Worm (Caenorhabditis elegans) whole organism, L1 larva: ENCODE results near the gene D1054.18.

Experiments used
- C04F5.9 ChIP-seq: sonication (generic microtip); optimal IDR thresholded peaks from 2 replicates; lab custom pipeline; 2016; ENCODE audit warnings: missing genetic modification characterization, missing compliant biosample characterization
- alr-1 ChIP-seq: fragments of 200-800 bp; sonication (Bioruptor generic); optimal IDR thresholded peaks from 2 replicates; lab custom pipeline; 2018; ENCODE audit warnings: borderline replicate concordance, mild to moderate bottlenecking, missing genetic modification characterization, missing compliant biosample characterization
- aly-2 ChIP-seq: fragments of 150-350 bp; optimal IDR thresholded peaks from 2 replicates; lab custom pipeline; 2014; ENCODE audit warnings: missing biosample characterization, missing genetic modification characterization
- ama-1 ChIP-seq: fragments of 150-350 bp; optimal IDR thresholded peaks from 2 replicates; lab custom pipeline; 2014
- blmp-1 ChIP-seq: fragments of 150-350 bp; optimal IDR thresholded peaks from 2 replicates; lab custom pipeline; 2014; ENCODE audit warnings: missing biosample characterization, missing genetic modification characterization
- ceh-8 ChIP-seq: fragments of 200-800 bp; sonication (Bioruptor generic); optimal IDR thresholded peaks from 2 replicates; lab custom pipeline; 2018; ENCODE audit warnings: mild to moderate bottlenecking, missing genetic modification characterization, moderate library complexity, missing compliant biosample characterization
- ceh-88 ChIP-seq: fragments of 200-800 bp; sonication (Bioruptor generic); IDR thresholded peaks from 2 replicates; pipeline ENCODE4 v1.3.6; 2022; ENCODE audit warnings: missing genetic modification characterization, missing compliant biosample characterization
- egl-13 ChIP-seq: sonication (generic microtip); optimal IDR thresholded peaks from 2 replicates; lab custom pipeline; 2016; ENCODE audit warnings: missing genotype, missing genetic modification reagents, missing genetic modification characterization, missing compliant biosample characterization
- egl-27 ChIP-seq, 2 experiments: fragments of 150-350 bp in 1 of 2; sonication (generic microtip); optimal IDR thresholded peaks; 3 replicates each; lab custom pipeline; 2017 to 2018; ENCODE audit warnings: missing biosample characterization in 2 of 2, missing genetic modification characterization in 2 of 2, missing genetic modification reagents in 2 of 2
- elt-2 ChIP-seq: sonication (generic microtip); optimal IDR thresholded peaks from 2 replicates; lab custom pipeline; 2016; ENCODE audit warnings: missing genetic modification characterization, mild to moderate bottlenecking, inconsistent platforms, missing compliant biosample characterization, missing genetic modification reagents
- elt-3 ChIP-seq, 6 experiments: fragments of 150-350 bp in 1 of 6; sonication (generic microtip); optimal IDR thresholded peaks; 2 replicates each; lab custom pipeline; 2017 to 2018; ENCODE audit warnings: missing biosample characterization in 6 of 6, missing genetic modification characterization in 6 of 6, inconsistent platforms in 1 of 6
- hlh-4 ChIP-seq: sonication (generic microtip); optimal IDR thresholded peaks from 2 replicates; lab custom pipeline; 2016; ENCODE audit warnings: mild to moderate bottlenecking, missing genetic modification characterization, missing compliant biosample characterization
- lin-35 ChIP-seq, 2 experiments: fragments of 150-350 bp; optimal IDR thresholded peaks; 2 replicates each; lab custom pipeline; 2014; ENCODE audit warnings: missing biosample characterization in 2 of 2, missing genetic modification characterization in 2 of 2, missing genetic modification reagents in 2 of 2
- lin-39 ChIP-seq: fragments of 150-350 bp; optimal IDR thresholded peaks from 2 replicates; lab custom pipeline; 2014; ENCODE audit warnings: missing biosample characterization, missing genetic modification reagents, missing genetic modification characterization
- lsy-2 ChIP-seq, 2 experiments: fragments of 150-350 bp; optimal IDR thresholded peaks; 2 replicates each; lab custom pipeline; 2014; ENCODE audit warnings: missing biosample characterization in 2 of 2, missing genetic modification characterization in 2 of 2
- nhr-12 ChIP-seq: sonication (generic microtip); optimal IDR thresholded peaks from 2 replicates; lab custom pipeline; 2017; ENCODE audit warnings: missing biosample characterization, missing genetic modification characterization
- nhr-19 ChIP-seq: fragments of 200-800 bp; sonication (Bioruptor generic); conservative IDR thresholded peaks from 2 replicates; pipeline ENCODE4 v1.3.6; 2022; ENCODE audit warnings: missing genetic modification characterization, missing compliant biosample characterization
- nhr-20 ChIP-seq: sonication (generic microtip); optimal IDR thresholded peaks from 2 replicates; lab custom pipeline; 2016; ENCODE audit warnings: mild to moderate bottlenecking, missing genetic modification characterization, missing compliant biosample characterization
- nhr-28 ChIP-seq: fragments of 150-350 bp; optimal IDR thresholded peaks from 2 replicates; lab custom pipeline; 2014; ENCODE audit warnings: missing biosample characterization, missing genetic modification characterization
- nhr-71 ChIP-seq: sonication (generic microtip); optimal IDR thresholded peaks from 2 replicates; lab custom pipeline; 2016; ENCODE audit warnings: mild to moderate bottlenecking, missing genetic modification characterization, moderate library complexity, missing compliant biosample characterization
- nhr-76 ChIP-seq: sonication (generic microtip); optimal IDR thresholded peaks from 2 replicates; lab custom pipeline; 2017; ENCODE audit warnings: missing biosample characterization, missing genetic modification characterization
- nhr-77 ChIP-seq: fragments of 150-350 bp; optimal IDR thresholded peaks from 2 replicates; lab custom pipeline; 2014; ENCODE audit warnings: missing biosample characterization, missing genetic modification characterization
- nhr-90 ChIP-seq: sonication (generic microtip); optimal IDR thresholded peaks from 2 replicates; lab custom pipeline; 2016; ENCODE audit warnings: mild to moderate bottlenecking, missing genetic modification characterization, missing compliant biosample characterization; ENCODE audit not compliant: poor library complexity
- pag-3 ChIP-seq: sonication (generic microtip); optimal IDR thresholded peaks from 2 replicates; lab custom pipeline; 2017; ENCODE audit warnings: missing genetic modification characterization, mild to moderate bottlenecking, missing compliant biosample characterization, antibody characterized with exemption, borderline replicate concordance; ENCODE audit not compliant: insufficient read depth
- pax-3 ChIP-seq: fragments of 200-800 bp; sonication (Bioruptor generic); optimal IDR thresholded peaks from 2 replicates; lab custom pipeline; 2018; ENCODE audit warnings: mild to moderate bottlenecking, missing genetic modification characterization, moderate library complexity, missing compliant biosample characterization
- pqm-1 ChIP-seq: sonication (generic microtip); optimal IDR thresholded peaks from 3 replicates; lab custom pipeline; 2017; ENCODE audit warnings: missing biosample characterization, missing genetic modification characterization
- snpc-4 ChIP-seq: fragments of 150-350 bp; optimal IDR thresholded peaks from 2 replicates; lab custom pipeline; 2014; ENCODE audit warnings: missing biosample characterization, missing genetic modification characterization
- snu-23 ChIP-seq: sonication (generic microtip); optimal IDR thresholded peaks from 2 replicates; lab custom pipeline; 2016; ENCODE audit warnings: missing genetic modification characterization, missing compliant biosample characterization
- tbx-2 ChIP-seq: sonication (generic microtip); optimal IDR thresholded peaks from 2 replicates; lab custom pipeline; 2016; ENCODE audit warnings: missing genetic modification characterization, missing compliant biosample characterization
- unc-130 ChIP-seq: fragments of 150-350 bp; optimal IDR thresholded peaks from 2 replicates; lab custom pipeline; 2017; ENCODE audit warnings: missing biosample characterization, missing genetic modification characterization, inconsistent platforms
- unc-30 ChIP-seq: sonication (generic microtip); optimal IDR thresholded peaks from 2 replicates; lab custom pipeline; 2017; ENCODE audit warnings: missing biosample characterization, missing genetic modification characterization
- unc-86 ChIP-seq: sonication (generic microtip); optimal IDR thresholded peaks from 2 replicates; lab custom pipeline; 2016; ENCODE audit warnings: missing genetic modification characterization, missing compliant biosample characterization
- vab-15 ChIP-seq: sonication (generic microtip); optimal IDR thresholded peaks from 2 replicates; lab custom pipeline; 2017; ENCODE audit warnings: missing genotype, mild to moderate bottlenecking, missing genetic modification characterization, missing compliant biosample characterization
- zag-1 ChIP-seq: fragments of 150-350 bp; optimal IDR thresholded peaks from 2 replicates; lab custom pipeline; 2014; ENCODE audit warnings: missing biosample characterization, missing genetic modification characterization
- zip-4 ChIP-seq: fragments of 200-800 bp; sonication (Bioruptor generic); optimal IDR thresholded peaks from 2 replicates; lab custom pipeline; 2018; ENCODE audit warnings: mild to moderate bottlenecking, missing genetic modification characterization, moderate library complexity, missing compliant biosample characterization

D1054.18 gene

ce11 chrV:10802060-10802459, 1.1 kb upstream of the D1054.18 start:
- TF ChIP-seq unc-30 (tag; lab: Kevin White, UChicago): no peak
- peak; percentile 76 for TF ChIP-seq pqm-1 (tag; lab: Kevin White, UChicago)
- TF ChIP-seq nhr-20 (tag; lab: Kevin White, UChicago): peak; percentile 10
- peak in 1 of 2 experiments; percentile 12 for TF ChIP-seq lin-35 (GFP tag; optimal IDR thresholded peaks at IDR 0.05; lab: Kevin White, UChicago)
- no peak for TF ChIP-seq ceh-88 (GFP tag; lab: Robert Waterston, UW)
- TF ChIP-seq nhr-71: peak; percentile 47
- peak; percentile 41 for TF ChIP-seq nhr-90 (tag; lab: Kevin White, UChicago)
- peak; percentile 98 for TF ChIP-seq elt-2

- TF ChIP-seq zip-4 (no peak), snpc-4 (tag; lab: Kevin White, UChicago) (no peak), snu-23 (no peak), nhr-20 (tag; lab: Kevin White, UChicago) (no peak), ceh-8 (GFP tag; lab: Kevin White, UChicago) (no peak), ama-1 (lab: Kevin White, UChicago) (no peak), nhr-76 (tag; lab: Kevin White, UChicago) (no peak), nhr-19 (GFP tag; lab: Robert Waterston, UW) (no peak), elt-3 (tag; optimal IDR thresholded peaks at IDR 0.05; lab: Kevin White, UChicago) (no peak), pag-3 (no peak)
These were observed 2.9 kb downstream of the D1054.18 start, which contains the start of gene srh-184 for ce11 chrV:10798090-10798489. srh-184 (minus strand) TSS chrV:10798190.

- TF ChIP-seq lin-35 (GFP tag; optimal IDR thresholded peaks at IDR 0.05; lab: Kevin White, UChicago) (no peak), alr-1 (tag; lab: Kevin White, UChicago) (no peak), unc-130 (tag; lab: Kevin White, UChicago) (no peak), egl-13 (tag; lab: Kevin White, UChicago) (no peak), hlh-4 (tag; lab: Kevin White, UChicago) (no peak), aly-2 (tag; lab: Kevin White, UChicago) (no peak), zag-1 (no peak), lsy-2 (tag; optimal IDR thresholded peaks at IDR 0.05; lab: Kevin White, UChicago) (no peak), nhr-12 (tag; lab: Kevin White, UChicago) (no peak), nhr-28 (tag; lab: Kevin White, UChicago) (no peak), pax-3 (no peak), blmp-1 (tag; lab: Kevin White, UChicago) (no peak), tbx-2 (tag; lab: Kevin White, UChicago) (no peak), unc-30 (tag; lab: Kevin White, UChicago) (no peak), unc-86 (tag; lab: Kevin White, UChicago) (no peak), vab-15 (tag; lab: Kevin White, UChicago) (no peak), nhr-71 (no peak), nhr-90 (tag; lab: Kevin White, UChicago) (no peak), nhr-77 (tag; lab: Kevin White, UChicago) (no peak)
- TF ChIP-seq, all 84 proteins: peak for 0
These were observed 5.5 kb downstream of the D1054.18 start, which contains the start of gene D1054.19 for ce11 chrV:10795494-10795893. D1054.19 (plus strand) TSS chrV:10795794.

DNA sequence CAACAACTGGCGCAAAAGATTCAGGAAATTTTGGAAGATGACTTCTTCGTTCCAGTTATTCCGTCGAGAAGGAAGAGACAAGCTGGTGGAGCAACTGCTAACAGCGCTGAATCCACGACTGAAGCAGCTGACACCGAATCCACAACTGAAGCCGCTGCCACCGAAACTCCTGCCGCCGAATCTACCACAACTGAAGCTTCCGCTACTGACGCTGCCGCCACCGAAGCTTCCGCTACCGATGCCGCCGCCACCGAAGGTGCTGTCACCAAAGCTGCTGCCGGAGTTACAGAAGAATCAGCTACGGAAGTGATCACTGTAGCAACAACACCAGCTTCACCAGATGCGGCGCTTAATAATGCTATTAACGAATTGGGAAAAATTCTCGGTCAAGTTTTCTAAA, 6.5 kb downstream of the D1054.18 start:
- TF ChIP-seq ceh-88 (GFP tag; lab: Robert Waterston, UW) (no peak), egl-27 (tag; optimal IDR thresholded peaks at IDR 0.05; lab: Kevin White, UChicago) (no peak), nhr-28 (tag; lab: Kevin White, UChicago) (no peak), C04F5.9 (tag; lab: Kevin White, UChicago) (no peak), nhr-20 (tag; lab: Kevin White, UChicago) (no peak), lin-39 (tag; lab: Kevin White, UChicago) (no peak)
